Fruit fly (Drosophila melanogaster): Measurements from ENCODE around the gene PNUTS.

Gene PNUTS

DNA sequence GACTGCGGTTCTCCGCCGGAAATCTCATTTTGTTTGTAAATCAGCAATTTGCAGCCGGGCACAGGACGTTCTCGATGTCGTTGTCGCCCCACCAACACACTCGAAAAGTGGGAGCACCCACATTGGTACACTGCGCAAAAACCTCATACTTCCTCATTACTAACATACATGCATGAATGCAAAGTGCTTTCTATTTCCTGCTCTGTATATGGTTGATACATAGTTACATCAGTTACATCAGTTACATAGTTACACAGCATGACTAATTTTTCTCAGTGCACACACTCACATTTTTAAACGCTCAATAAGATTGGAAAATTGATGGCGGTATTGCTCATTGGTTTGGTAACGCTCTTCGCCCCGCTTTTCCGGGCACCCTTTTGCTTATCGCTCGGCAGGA, 26.9 kb downstream of the PNUTS start (continued):
- peak; percentile 13; the same call in 1 of the 2 replicates for TF ChIP-seq CG11085 (GFP tag; IDR thresholded peaks at IDR 0.05)
- no peak for TF ChIP-seq hth (optimal IDR thresholded peaks at IDR 0.05)
- no peak for TF ChIP-seq CG11723 (GFP tag; optimal IDR thresholded peaks at IDR 0.05)
- no peak for TF ChIP-seq Usf (GFP tag; optimal IDR thresholded peaks at IDR 0.05)
- TF ChIP-seq CG3995 (GFP tag; optimal IDR thresholded peaks at IDR 0.05) = no peak
- peak; percentile 41 for TF ChIP-seq CG2678 (tag; optimal IDR thresholded peaks at IDR 0.05)
- TF ChIP-seq Antp (GFP tag; optimal IDR thresholded peaks at IDR 0.05) = peak; percentile 9
- TF ChIP-seq CG17829 (tag; optimal IDR thresholded peaks at IDR 0.05) = no peak
- TF ChIP-seq CG7745 (tag; optimal IDR thresholded peaks at IDR 0.05) = no peak
- no peak for TF ChIP-seq CG14965 (GFP tag; optimal IDR thresholded peaks at IDR 0.05; ENCODE audit: borderline replicate concordance)
- TF ChIP-seq croc (GFP tag; conservative IDR thresholded peaks at IDR 0.05) = no peak
- TF ChIP-seq CG10543 (GFP tag; optimal IDR thresholded peaks at IDR 0.05) = no peak
- no peak for TF ChIP-seq cas (GFP tag; IDR thresholded peaks at IDR 0.05)
- peak; percentile 3 for TF ChIP-seq Xbp1 (GFP tag; optimal IDR thresholded peaks at IDR 0.05)
- no peak for TF ChIP-seq Dfd (GFP tag; optimal IDR thresholded peaks at IDR 0.05)
- peak; percentile 45; the same call in 1 of the 2 replicates for TF ChIP-seq sisA (GFP tag; IDR thresholded peaks at IDR 0.05)
- peak; percentile 35 for TF ChIP-seq CG15269 (tag; optimal IDR thresholded peaks at IDR 0.05)
- TF ChIP-seq run (tag; optimal IDR thresholded peaks at IDR 0.05) = no peak
- no peak for TF ChIP-seq CG3065 (GFP tag; optimal IDR thresholded peaks at IDR 0.05)
- TF ChIP-seq zfh2 (GFP tag; optimal IDR thresholded peaks at IDR 0.05) = peak; percentile 16
- no peak for TF ChIP-seq CG9437 (GFP tag; optimal IDR thresholded peaks at IDR 0.05)
- no peak for TF ChIP-seq CG10431 (GFP tag; optimal IDR thresholded peaks at IDR 0.05)
- TF ChIP-seq Spps (tag; optimal IDR thresholded peaks at IDR 0.05) = no peak
- peak; percentile 37; the same call in 1 of the 2 replicates for TF ChIP-seq Rfx (GFP tag; IDR thresholded peaks at IDR 0.05)
- peak; percentile 16 for TF ChIP-seq CG7786 (GFP tag; optimal IDR thresholded peaks at IDR 0.05)
- no peak for TF ChIP-seq Hey (tag; optimal IDR thresholded peaks at IDR 0.05)
- no peak for TF ChIP-seq hkb (optimal IDR thresholded peaks at IDR 0.05)
- no peak for TF ChIP-seq hkb (GFP tag; IDR thresholded peaks at IDR 0.05)
- TF ChIP-seq CG4404 (GFP tag; IDR thresholded peaks at IDR 0.05) = no peak
- TF ChIP-seq tup (GFP tag; optimal IDR thresholded peaks at IDR 0.05) = no peak
- TF ChIP-seq yki (optimal IDR thresholded peaks at IDR 0.05) = no peak
- no peak for TF ChIP-seq ERR (GFP tag; optimal IDR thresholded peaks at IDR 0.05)
- TF ChIP-seq CG13296 (GFP tag; optimal IDR thresholded peaks at IDR 0.05) = no peak
- no peak for TF ChIP-seq p53 (GFP tag; optimal IDR thresholded peaks at IDR 0.05)
- no peak for TF ChIP-seq CG10147 (GFP tag; optimal IDR thresholded peaks at IDR 0.05)
- no peak for TF ChIP-seq Dp (GFP tag; optimal IDR thresholded peaks at IDR 0.05)
- TF ChIP-seq ems (GFP tag; optimal IDR thresholded peaks at IDR 0.05) = peak; percentile 37
- 0 out of 2 replicates have a peak, but pooled peaks have one; percentile 15 for TF ChIP-seq Xrp1 (GFP tag; IDR thresholded peaks at IDR 0.05)
- no peak for TF ChIP-seq CG17361 (GFP tag; IDR thresholded peaks at IDR 0.05)
- TF ChIP-seq Scr (GFP tag; IDR thresholded peaks at IDR 0.05; ENCODE audit: partially characterized antibody) = no peak
- TF ChIP-seq Dref (GFP tag; IDR thresholded peaks at IDR 0.05) = no peak
- no peak for TF ChIP-seq sob (GFP tag; IDR thresholded peaks at IDR 0.05)
- TF ChIP-seq CG2129 (GFP tag; IDR thresholded peaks at IDR 0.05; ENCODE audit: partially characterized antibody) = no peak
- TF ChIP-seq Hmx (GFP tag; optimal IDR thresholded peaks at IDR 0.05) = no peak
- no peak for TF ChIP-seq wek (GFP tag; optimal IDR thresholded peaks at IDR 0.05)
- TF ChIP-seq CG12769 (tag; optimal IDR thresholded peaks at IDR 0.05) = peak; percentile 51
- 0 out of 2 replicates have a peak, but pooled peaks have one; percentile 13 for TF ChIP-seq CG31441 (GFP tag; IDR thresholded peaks at IDR 0.05)
- no peak for TF ChIP-seq CG10274 (GFP tag; optimal IDR thresholded peaks at IDR 0.05)
- 0 out of 3 replicates have a peak, but pooled peaks have one; percentile 43 for TF ChIP-seq ci (GFP tag; IDR thresholded peaks at IDR 0.05)
- no peak for TF ChIP-seq CG7987 (GFP tag; optimal IDR thresholded peaks at IDR 0.05)
- TF ChIP-seq Hr39 (optimal IDR thresholded peaks at IDR 0.05) = no peak
- no peak for TF ChIP-seq CG12219 (GFP tag; optimal IDR thresholded peaks at IDR 0.05)
- TF ChIP-seq fd96Cb (tag; optimal IDR thresholded peaks at IDR 0.05) = peak; percentile 14

Measured in whole organism, embryonic.